Worm (Caenorhabditis elegans): ENCODE results near the gene H28G03.3.

The H28G03.3 gene

ce11 chrX:5260389-5260788 is 34.2 kb upstream of the H28G03.3 start:
- TF ChIP-seq aly-2 (tag; optimal IDR thresholded peaks at IDR 0.05) (no peak), F26F4.8 (GFP tag; conservative IDR thresholded peaks at IDR 0.05) (no peak), aha-1 (tag) (no peak)

ce11 chrX:5256999-5257398 is 30.8 kb upstream of the H28G03.3 start, which contains the start of gene nspg-12:
nspg-12 (plus strand) TSS chrX:5257299.
- TF ChIP-seq ztf-7 (tag; optimal IDR thresholded peaks at IDR 0.05) = no peak
- no peak for TF ChIP-seq tag-97 (GFP tag; IDR thresholded peaks at IDR 0.05)
- TF ChIP-seq ceh-82 (tag; optimal IDR thresholded peaks at IDR 0.05) = no peak
- TF ChIP-seq attf-4 (tag; optimal IDR thresholded peaks at IDR 0.05) = no peak
- no peak for TF ChIP-seq Y75B8A.6 (GFP tag; IDR thresholded peaks at IDR 0.05)
- no peak for TF ChIP-seq zip-2 (tag; optimal IDR thresholded peaks at IDR 0.05)
- TF ChIP-seq F26F4.8 (GFP tag; conservative IDR thresholded peaks at IDR 0.05) = no peak
- TF ChIP-seq ZK337.2 (GFP tag; IDR thresholded peaks at IDR 0.05) = no peak
- TF ChIP-seq unc-130 (GFP tag; optimal IDR thresholded peaks at IDR 0.05) = no peak
- no peak for TF ChIP-seq ceh-32 (tag; optimal IDR thresholded peaks at IDR 0.05; ENCODE audit: poor library complexity)
- TF ChIP-seq dve-1 (tag; optimal IDR thresholded peaks at IDR 0.05; ENCODE audit: insufficient read depth) = no peak
- TF ChIP-seq nhr-10 (tag; optimal IDR thresholded peaks at IDR 0.05) = no peak
- no peak for TF ChIP-seq lin-39 (tag; optimal IDR thresholded peaks at IDR 0.05)
- no peak for TF ChIP-seq dmd-9 (GFP tag; IDR thresholded peaks at IDR 0.05)
- TF ChIP-seq nhr-102 (tag; optimal IDR thresholded peaks at IDR 0.05) = no peak
- no peak for TF ChIP-seq D1046.2 (GFP tag; IDR thresholded peaks at IDR 0.05)
- no peak for TF ChIP-seq vab-7 (GFP tag; IDR thresholded peaks at IDR 0.05)
- no peak for TF ChIP-seq nhr-111 (GFP tag; optimal IDR thresholded peaks at IDR 0.05)
- no peak for TF ChIP-seq pha-4 (GFP tag; IDR thresholded peaks at IDR 0.05)
- TF ChIP-seq pha-4 (tag; optimal IDR thresholded peaks at IDR 0.05) = no peak
- no peak for TF ChIP-seq ceh-20 (GFP tag; IDR thresholded peaks at IDR 0.05)

- TF ChIP-seq saeg-2 (GFP tag; IDR thresholded peaks at IDR 0.05) (no peak), F49E8.2 (tag; optimal IDR thresholded peaks at IDR 0.05; ENCODE audit: borderline replicate concordance) (no peak), ceh-62 (tag; optimal IDR thresholded peaks at IDR 0.05) (no peak), dmd-6 (GFP tag; IDR thresholded peaks at IDR 0.05) (peak; percentile 33; the same call in 1 of the 2 replicates), aly-2 (tag; optimal IDR thresholded peaks at IDR 0.05) (no peak), skn-1 (tag; optimal IDR thresholded peaks at IDR 0.05) (no peak), php-3 (GFP tag; IDR thresholded peaks at IDR 0.05) (no peak), mep-1 (tag; optimal IDR thresholded peaks at IDR 0.05) (no peak), madf-5 (GFP tag; IDR thresholded peaks at IDR 0.05) (no peak), hlh-11 (tag; optimal IDR thresholded peaks at IDR 0.05) (peak; percentile 16), dve-1 (tag; optimal IDR thresholded peaks at IDR 0.05; ENCODE audit: insufficient read depth) (peak; percentile 5), ceh-20 (GFP tag; IDR thresholded peaks at IDR 0.05) (no peak), F44E2.7 (GFP tag; IDR thresholded peaks at IDR 0.05) (no peak), hlh-30 (tag; optimal IDR thresholded peaks at IDR 0.05; ENCODE audit: insufficient read depth) (no peak), ceh-82 (tag; optimal IDR thresholded peaks at IDR 0.05) (no peak), ceh-44 (GFP tag; IDR thresholded peaks at IDR 0.05) (no peak), ces-1 (GFP tag; optimal IDR thresholded peaks at IDR 0.05) (no peak), ZK337.2 (GFP tag; IDR thresholded peaks at IDR 0.05) (no peak), R02D3.7 (tag; optimal IDR thresholded peaks at IDR 0.05) (no peak), nhr-42 (GFP tag; IDR thresholded peaks at IDR 0.05) (no peak)
These were observed 29.2 kb upstream of the H28G03.3 start for ce11 chrX:5255320-5255719.

- TF ChIP-seq pha-4 (GFP tag; IDR thresholded peaks at IDR 0.05) (no peak), pha-4 (tag; optimal IDR thresholded peaks at IDR 0.05) (no peak), ces-1 (GFP tag; optimal IDR thresholded peaks at IDR 0.05) (no peak), lin-38 (GFP tag; IDR thresholded peaks at IDR 0.05) (no peak), R02D3.7 (tag; optimal IDR thresholded peaks at IDR 0.05) (no peak)
These were observed 28.7 kb upstream of the H28G03.3 start, which contains the start of gene nspg-13 for ce11 chrX:5254894-5255293. nspg-13 (plus strand) TSS chrX:5255194.

Measured in whole organism, L4 larva.